Worm (Caenorhabditis elegans) whole organism, mixed stage, embryonic: ENCODE results near the gene srh-265.

Experiments
- M03D4.4 ChIP-seq: sonication (generic microtip); optimal IDR thresholded peaks from 2 replicates; lab custom pipeline; 2017; ENCODE audit warnings: mild to moderate bottlenecking, missing genetic modification characterization, missing compliant biosample characterization
- bed-3 ChIP-seq: fragments of 200-800 bp; sonication (Bioruptor generic); optimal IDR thresholded peaks from 3 replicates; lab custom pipeline; 2018; ENCODE audit warnings: mild to moderate bottlenecking, missing genetic modification characterization, moderate library complexity, missing compliant biosample characterization
- blmp-1 ChIP-seq: fragments of 150-350 bp; optimal IDR thresholded peaks from 2 replicates; lab custom pipeline; 2014; ENCODE audit warnings: missing biosample characterization, missing genetic modification characterization
- ceh-39 ChIP-seq: fragments of 150-350 bp; optimal IDR thresholded peaks from 2 replicates; lab custom pipeline; 2014; ENCODE audit warnings: missing biosample characterization, missing genetic modification characterization
- ceh-43 ChIP-seq: fragments of 200-800 bp; sonication (Bioruptor generic); optimal IDR thresholded peaks from 2 replicates; lab custom pipeline; 2018; ENCODE audit warnings: mild to moderate bottlenecking, missing genetic modification characterization, moderate library complexity, missing compliant biosample characterization
- ceh-83 ChIP-seq: fragments of 200-800 bp; sonication (Bioruptor generic); optimal IDR thresholded peaks from 2 replicates; lab custom pipeline; 2018; ENCODE audit warnings: mild to moderate bottlenecking, missing genetic modification characterization, missing compliant biosample characterization
- drap-1 ChIP-seq: fragments of 200-800 bp; sonication (Bioruptor generic); optimal IDR thresholded peaks from 3 replicates; lab custom pipeline; 2018; ENCODE audit warnings: mild to moderate bottlenecking, missing genetic modification characterization, missing compliant biosample characterization
- elt-1 ChIP-seq: sonication (generic microtip); optimal IDR thresholded peaks from 2 replicates; lab custom pipeline; 2017; ENCODE audit warnings: missing genetic modification characterization, mild to moderate bottlenecking, missing compliant biosample characterization, antibody characterized with exemption, moderate library complexity, borderline replicate concordance; ENCODE audit not compliant: insufficient read depth
- elt-3 ChIP-seq: fragments of 150-350 bp; optimal IDR thresholded peaks from 2 replicates; lab custom pipeline; 2014; ENCODE audit warnings: missing biosample characterization, missing genetic modification characterization
- flh-1 ChIP-seq: fragments of 200-800 bp; sonication (Bioruptor generic); optimal IDR thresholded peaks from 2 replicates; lab custom pipeline; 2018; ENCODE audit warnings: mild to moderate bottlenecking, missing genetic modification characterization, moderate library complexity, missing compliant biosample characterization
- ham-2 ChIP-seq: fragments of 200-800 bp; sonication (Bioruptor generic); optimal IDR thresholded peaks from 2 replicates; lab custom pipeline; 2018; ENCODE audit warnings: mild to moderate bottlenecking, missing genetic modification characterization, missing compliant biosample characterization
- hlh-1 ChIP-seq: fragments of 150-350 bp; optimal IDR thresholded peaks from 2 replicates; lab custom pipeline; 2014; ENCODE audit warnings: missing biosample characterization, missing genetic modification reagents, missing genetic modification characterization
- lin-13 ChIP-seq: fragments of 150-350 bp; optimal IDR thresholded peaks from 2 replicates; lab custom pipeline; 2014; ENCODE audit warnings: missing biosample characterization, missing genetic modification characterization
- lin-32 ChIP-seq: fragments of 200-800 bp; sonication (Bioruptor generic); optimal IDR thresholded peaks from 2 replicates; lab custom pipeline; 2018; ENCODE audit warnings: mild to moderate bottlenecking, missing genetic modification characterization, missing compliant biosample characterization
- lsy-2 ChIP-seq: fragments of 150-350 bp; optimal IDR thresholded peaks from 2 replicates; lab custom pipeline; 2014; ENCODE audit warnings: missing biosample characterization, missing genetic modification characterization
- mab-5 ChIP-seq: fragments of 150-350 bp; optimal IDR thresholded peaks from 2 replicates; lab custom pipeline; 2014; ENCODE audit warnings: missing biosample characterization, missing genetic modification characterization
- mep-1 ChIP-seq: fragments of 150-350 bp; optimal IDR thresholded peaks from 2 replicates; lab custom pipeline; 2017; ENCODE audit warnings: missing biosample characterization, missing genetic modification reagents, missing genetic modification characterization, inconsistent platforms
- mls-2 ChIP-seq: sonication (generic microtip); optimal IDR thresholded peaks from 2 replicates; lab custom pipeline; 2016; ENCODE audit warnings: mild to moderate bottlenecking, missing genetic modification characterization, moderate library complexity, missing compliant biosample characterization
- nhr-12 ChIP-seq: fragments of 150-350 bp; optimal IDR thresholded peaks from 2 replicates; lab custom pipeline; 2014; ENCODE audit warnings: missing biosample characterization, missing genetic modification characterization
- nhr-2 ChIP-seq: fragments of 150-350 bp; optimal IDR thresholded peaks from 2 replicates; lab custom pipeline; 2014; ENCODE audit warnings: missing biosample characterization, missing genetic modification characterization
- nhr-237 ChIP-seq: fragments of 150-350 bp; optimal IDR thresholded peaks from 2 replicates; lab custom pipeline; 2014; ENCODE audit warnings: missing biosample characterization, missing genetic modification characterization
- nhr-28 ChIP-seq: fragments of 150-350 bp; optimal IDR thresholded peaks from 2 replicates; lab custom pipeline; 2014; ENCODE audit warnings: missing biosample characterization, missing genetic modification characterization
- nhr-76 ChIP-seq: sonication (generic microtip); optimal IDR thresholded peaks from 2 replicates; lab custom pipeline; 2017; ENCODE audit warnings: missing biosample characterization, missing genetic modification characterization
- pha-4 ChIP-seq: fragments of 150-350 bp; optimal IDR thresholded peaks from 2 replicates; lab custom pipeline; 2018; ENCODE audit warnings: missing biosample characterization, missing genetic modification reagents, missing genetic modification characterization
- sem-2 ChIP-seq: fragments of 200-800 bp; sonication (Bioruptor generic); optimal IDR thresholded peaks from 2 replicates; lab custom pipeline; 2018; ENCODE audit warnings: mild to moderate bottlenecking, missing genetic modification characterization, missing compliant biosample characterization
- snpc-4 ChIP-seq: fragments of 150-350 bp; optimal IDR thresholded peaks from 2 replicates; lab custom pipeline; 2014; ENCODE audit warnings: missing biosample characterization, missing genetic modification characterization
- sptf-1 ChIP-seq: sonication (generic microtip); optimal IDR thresholded peaks from 2 replicates; lab custom pipeline; 2017; ENCODE audit warnings: mild to moderate bottlenecking, missing genetic modification characterization, moderate library complexity, missing compliant biosample characterization
- tbx-8 ChIP-seq: fragments of 200-800 bp; sonication (Bioruptor generic); optimal IDR thresholded peaks from 2 replicates; lab custom pipeline; 2018; ENCODE audit warnings: mild to moderate bottlenecking, missing genetic modification characterization, moderate library complexity, missing compliant biosample characterization
- unc-120 ChIP-seq: sonication (generic microtip); optimal IDR thresholded peaks from 2 replicates; lab custom pipeline; 2017; ENCODE audit warnings: missing genetic modification characterization, missing compliant biosample characterization; ENCODE audit not compliant: poor library complexity, severe bottlenecking
- unc-39 ChIP-seq: fragments of 150-350 bp; optimal IDR thresholded peaks from 2 replicates; lab custom pipeline; 2014; ENCODE audit warnings: missing biosample characterization, missing genetic modification characterization
- unc-62 ChIP-seq: fragments of 150-350 bp; optimal IDR thresholded peaks from 2 replicates; lab custom pipeline; 2014; ENCODE audit warnings: missing biosample characterization, missing genetic modification reagents, missing genetic modification characterization
- zip-8 ChIP-seq: fragments of 150-350 bp; optimal IDR thresholded peaks from 2 replicates; lab custom pipeline; 2014; ENCODE audit warnings: missing biosample characterization, missing genetic modification characterization
- ztf-11 ChIP-seq: fragments of 150-350 bp; optimal IDR thresholded peaks from 2 replicates; lab custom pipeline; 2014; ENCODE audit warnings: missing biosample characterization, missing genetic modification characterization

The srh-265 gene

ce11 chrV:15436133-15436532 is 20.1 kb downstream of the srh-265 start:
- TF ChIP-seq nhr-12 (tag; lab: Kevin White, UChicago) (no peak), M03D4.4 (tag; lab: Kevin White, UChicago) (no peak), pha-4 (tag; lab: Kevin White, UChicago) (no peak), nhr-28 (tag; lab: Kevin White, UChicago) (no peak), drap-1 (GFP tag; lab: Kevin White, UChicago) (no peak), unc-120 (no peak), flh-1 (GFP tag; lab: Kevin White, UChicago) (no peak), elt-3 (tag; lab: Kevin White, UChicago) (no peak), lin-13 (tag; lab: Kevin White, UChicago) (no peak), unc-39 (tag; lab: Kevin White, UChicago) (no peak), lsy-2 (no peak), sptf-1 (no peak), nhr-237 (tag; lab: Kevin White, UChicago) (no peak), zip-8 (no peak), mab-5 (tag; lab: Kevin White, UChicago) (no peak), sem-2 (GFP tag; lab: Kevin White, UChicago) (no peak), ham-2 (no peak), elt-1 (tag; lab: Kevin White, UChicago) (no peak)

ce11 chrV:15442384-15442783 is 26.3 kb downstream of the srh-265 start:
- TF ChIP-seq nhr-76 (tag; lab: Kevin White, UChicago) (no peak), bed-3 (GFP tag; lab: Kevin White, UChicago) (no peak), pha-4 (tag; lab: Kevin White, UChicago) (no peak), drap-1 (GFP tag; lab: Kevin White, UChicago) (no peak), tbx-8 (GFP tag; lab: Kevin White, UChicago) (no peak), lsy-2 (no peak), mab-5 (tag; lab: Kevin White, UChicago) (no peak), nhr-2 (tag; lab: Kevin White, UChicago) (no peak), lin-32 (no peak), elt-3 (tag; lab: Kevin White, UChicago) (no peak), sem-2 (GFP tag; lab: Kevin White, UChicago) (no peak), lin-13 (tag; lab: Kevin White, UChicago) (no peak), mep-1 (tag; lab: Kevin White, UChicago) (no peak), mls-2 (tag; lab: Kevin White, UChicago) (no peak), nhr-28 (tag; lab: Kevin White, UChicago) (no peak), ceh-43 (GFP tag; lab: Kevin White, UChicago) (no peak), flh-1 (GFP tag; lab: Kevin White, UChicago) (no peak), sptf-1 (no peak)

ce11 chrV:15443708-15444107 is 27.7 kb downstream of the srh-265 start, which contains the start of gene T26H5.10:
TSS of gene T26H5.10 (minus strand) at chrV:15443808.
- TF ChIP-seq unc-39 (tag; lab: Kevin White, UChicago) (no peak), nhr-76 (tag; lab: Kevin White, UChicago) (no peak), hlh-1 (tag; lab: Kevin White, UChicago) (no peak), nhr-12 (tag; lab: Kevin White, UChicago) (no peak), mep-1 (tag; lab: Kevin White, UChicago) (no peak), mab-5 (tag; lab: Kevin White, UChicago) (no peak), unc-62 (GFP tag; lab: Kevin White, UChicago) (no peak), snpc-4 (tag; lab: Kevin White, UChicago) (no peak), nhr-28 (tag; lab: Kevin White, UChicago) (no peak), pha-4 (tag; lab: Kevin White, UChicago) (no peak), sem-2 (GFP tag; lab: Kevin White, UChicago) (no peak), sptf-1 (no peak), ham-2 (no peak), unc-120 (no peak), lsy-2 (no peak), drap-1 (GFP tag; lab: Kevin White, UChicago) (no peak), ceh-39 (no peak), elt-1 (tag; lab: Kevin White, UChicago) (no peak), flh-1 (GFP tag; lab: Kevin White, UChicago) (no peak)
- TF ChIP-seq, all 35 proteins: peak for 0

- TF ChIP-seq unc-39 (tag; lab: Kevin White, UChicago): no peak
- no peak for TF ChIP-seq ztf-11 (tag; lab: Kevin White, UChicago)
- no peak for TF ChIP-seq zip-8
- no peak for TF ChIP-seq unc-120
- TF ChIP-seq ham-2: no peak
- TF ChIP-seq blmp-1 (tag; lab: Kevin White, UChicago): no peak
- TF ChIP-seq ceh-83 (GFP tag; lab: Kevin White, UChicago): no peak
- TF ChIP-seq lin-32: no peak
- TF ChIP-seq nhr-237 (tag; lab: Kevin White, UChicago): no peak
- no peak for TF ChIP-seq lin-13 (tag; lab: Kevin White, UChicago)
- TF ChIP-seq nhr-28 (tag; lab: Kevin White, UChicago): no peak
- TF ChIP-seq ceh-43 (GFP tag; lab: Kevin White, UChicago): no peak
Measured at ce11 chrV:15444188-15444587, 28.1 kb downstream of the srh-265 start, which contains the start of gene T26H5.11. TSS of gene T26H5.11 (minus strand) at chrV:15444288.
